Worm (Caenorhabditis elegans): ENCODE measurements around the gene F19B10.13.

DNA sequence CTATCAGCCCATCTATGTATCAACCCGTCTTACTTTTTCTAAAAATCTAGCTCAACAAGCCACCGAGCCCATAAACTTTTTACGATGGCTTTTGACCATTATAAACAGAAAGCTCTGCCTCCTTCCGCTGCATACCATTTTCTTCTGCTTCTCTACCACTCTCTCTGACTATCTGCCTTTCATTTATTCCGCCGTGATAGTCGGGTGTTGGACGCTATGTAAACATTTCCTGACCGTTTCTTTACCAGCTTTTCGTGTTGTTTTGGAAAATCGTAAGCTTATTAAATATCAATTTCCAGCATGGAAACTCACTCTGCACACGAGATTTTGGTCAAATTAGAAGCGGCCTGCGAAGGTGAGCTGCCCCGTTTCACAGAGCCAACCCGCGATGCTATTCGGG is 44.6 kb upstream of the F19B10.13 start, which contains the start of gene F40E12.1:
- TF ChIP-seq him-1 (tag; optimal IDR thresholded peaks at IDR 0.05) (no peak), W03F9.2 (tag; optimal IDR thresholded peaks at IDR 0.05) (no peak), dao-5 (tag; optimal IDR thresholded peaks at IDR 0.05) (no peak)

Measured in whole organism, L4/young adult.